Worm (Caenorhabditis elegans) whole organism, L3 larva: ENCODE data around the gene D1053.4.

ENCODE experiments used
- aly-2 ChIP-seq: fragments of 150-350 bp; optimal IDR thresholded peaks from 2 replicates; lab custom pipeline; 2014; ENCODE audit warnings: missing biosample characterization, missing genetic modification characterization
- ceh-82 ChIP-seq: fragments of 150-350 bp; optimal IDR thresholded peaks from 2 replicates; lab custom pipeline; 2014; ENCODE audit warnings: missing biosample characterization, missing genetic modification characterization
- egl-27 ChIP-seq: sonication (generic microtip); optimal IDR thresholded peaks from 4 replicates; lab custom pipeline; 2017; ENCODE audit warnings: missing biosample characterization, missing genetic modification reagents, missing genetic modification characterization
- elt-1 ChIP-seq: fragments of 150-350 bp; optimal IDR thresholded peaks from 2 replicates; lab custom pipeline; 2014; ENCODE audit warnings: missing biosample characterization, missing genetic modification characterization
- fos-1 ChIP-seq: fragments of 150-350 bp; optimal IDR thresholded peaks from 2 replicates; lab custom pipeline; 2014; ENCODE audit warnings: missing biosample characterization, missing genetic modification characterization
- nhr-11 ChIP-seq: fragments of 150-350 bp; optimal IDR thresholded peaks from 2 replicates; lab custom pipeline; 2014; ENCODE audit warnings: missing biosample characterization, missing genetic modification characterization
- nhr-23 ChIP-seq: fragments of 150-350 bp; optimal IDR thresholded peaks from 2 replicates; lab custom pipeline; 2014; ENCODE audit warnings: missing biosample characterization, missing genetic modification reagents, missing genetic modification characterization
- nhr-28 ChIP-seq: fragments of 150-350 bp; optimal IDR thresholded peaks from 2 replicates; lab custom pipeline; 2014; ENCODE audit warnings: missing biosample characterization, missing genetic modification characterization
- nhr-77 ChIP-seq: fragments of 150-350 bp; optimal IDR thresholded peaks from 2 replicates; lab custom pipeline; 2014; ENCODE audit warnings: missing biosample characterization, missing genetic modification characterization
- pqm-1 ChIP-seq: fragments of 150-350 bp; optimal IDR thresholded peaks from 2 replicates; lab custom pipeline; 2017; ENCODE audit warnings: missing biosample characterization, missing genetic modification characterization, inconsistent platforms
- snpc-4 ChIP-seq: fragments of 150-350 bp; optimal IDR thresholded peaks from 2 replicates; lab custom pipeline; 2014; ENCODE audit warnings: missing biosample characterization, missing genetic modification characterization
- tbx-2 ChIP-seq: sonication (generic microtip); optimal IDR thresholded peaks from 2 replicates; lab custom pipeline; 2016; ENCODE audit warnings: mild to moderate bottlenecking, missing genetic modification characterization, missing compliant biosample characterization
- unc-62 ChIP-seq: fragments of 150-350 bp; sonication (generic microtip); optimal IDR thresholded peaks from 4 replicates; lab custom pipeline; 2014; ENCODE audit warnings: missing biosample characterization, missing genetic modification reagents, missing genetic modification characterization

ce11 chrX:11723781-11724201 lies at the start of gene D1053.4:
- TF ChIP-seq snpc-4 (tag; lab: Kevin White, UChicago) (no peak), nhr-11 (tag; lab: Kevin White, UChicago) (no peak), aly-2 (tag; lab: Kevin White, UChicago) (no peak), nhr-28 (tag; lab: Kevin White, UChicago) (no peak), elt-1 (tag; lab: Kevin White, UChicago) (no peak), fos-1 (no peak), nhr-23 (tag; lab: Kevin White, UChicago) (no peak), tbx-2 (tag; lab: Kevin White, UChicago) (no peak), egl-27 (tag; lab: Kevin White, UChicago) (no peak), unc-62 (no peak), pqm-1 (tag; lab: Kevin White, UChicago) (peak; percentile 54), ceh-82 (tag; lab: Kevin White, UChicago) (no peak), nhr-77 (tag; lab: Kevin White, UChicago) (no peak)
